Worm (Caenorhabditis elegans) whole organism, L4 larva: ENCODE measurements around the gene agmo-1.

Experiments used
- F26F4.8 ChIP-seq: fragments of 200-800 bp; sonication (Bioruptor generic); conservative IDR thresholded peaks from 2 replicates; pipeline ENCODE4 v1.3.6; 2022; ENCODE audit warnings: missing genetic modification characterization, missing compliant biosample characterization
- F37D6.2 ChIP-seq: sonication (generic microtip); optimal IDR thresholded peaks from 2 replicates; lab custom pipeline; 2016; ENCODE audit warnings: mild to moderate bottlenecking, missing genetic modification characterization, missing compliant biosample characterization
- F49E8.2 ChIP-seq: sonication (generic microtip); optimal IDR thresholded peaks from 2 replicates; lab custom pipeline; 2016; ENCODE audit warnings: missing compliant biosample characterization, mild to moderate bottlenecking, missing genetic modification characterization, borderline replicate concordance
- R02D3.7 ChIP-seq: fragments of 150-350 bp; sonication (generic microtip); optimal IDR thresholded peaks from 3 replicates; lab custom pipeline; 2014; ENCODE audit warnings: missing biosample characterization, missing genetic modification characterization
- T26A8.4 ChIP-seq: fragments of 200-800 bp; sonication (Bioruptor generic); IDR thresholded peaks from 2 replicates; pipeline ENCODE4 v1.3.6; 2022; ENCODE audit warnings: missing genetic modification characterization, missing compliant biosample characterization
- Y5F2A.4 ChIP-seq: fragments of 200-800 bp; sonication (Bioruptor generic); optimal IDR thresholded peaks from 2 replicates; lab custom pipeline; 2018; ENCODE audit warnings: mild to moderate bottlenecking, missing genetic modification characterization, missing compliant biosample characterization
- aha-1 ChIP-seq: fragments of 150-350 bp; peaks from one replicate; lab custom pipeline; 2014; ENCODE audit warnings: missing biosample characterization, missing genetic modification characterization
- ama-1 ChIP-seq: fragments of 150-350 bp; optimal IDR thresholded peaks from 2 replicates; lab custom pipeline; 2014; ENCODE audit warnings: inconsistent platforms, mixed read lengths
- arid-1 ChIP-seq: fragments of 200-800 bp; sonication (Bioruptor generic); conservative IDR thresholded peaks from 2 replicates; pipeline ENCODE4 v1.3.6; 2022; ENCODE audit warnings: missing genetic modification reagents, missing genetic modification characterization, missing compliant biosample characterization
- attf-4 ChIP-seq: sonication (generic microtip); optimal IDR thresholded peaks from 3 replicates; lab custom pipeline; 2017; ENCODE audit warnings: missing biosample characterization, missing genetic modification characterization
- ceh-28 ChIP-seq: fragments of 150-350 bp; optimal IDR thresholded peaks from 2 replicates; lab custom pipeline; 2014; ENCODE audit warnings: missing biosample characterization, missing genetic modification reagents, missing genetic modification characterization
- ceh-82 ChIP-seq: sonication (generic microtip); optimal IDR thresholded peaks from 2 replicates; lab custom pipeline; 2017; ENCODE audit warnings: missing biosample characterization, missing genetic modification characterization
- cey-2 ChIP-seq: sonication (generic microtip); optimal IDR thresholded peaks from 3 replicates; lab custom pipeline; 2017; ENCODE audit warnings: missing genetic modification characterization, mild to moderate bottlenecking, missing compliant biosample characterization, antibody characterized with exemption, borderline replicate concordance; ENCODE audit not compliant: insufficient read depth
- daf-12 ChIP-seq: fragments of 150-350 bp; optimal IDR thresholded peaks from 2 replicates; lab custom pipeline; 2014; ENCODE audit warnings: missing biosample characterization, missing genetic modification reagents, missing genetic modification characterization
- daf-16 ChIP-seq, 3 experiments: sonication (generic microtip); optimal IDR thresholded peaks; 2 replicates each; lab custom pipeline; 2016 to 2017; ENCODE audit warnings: missing genetic modification characterization in 3 of 3, missing genetic modification reagents in 3 of 3, mild to moderate bottlenecking in 2 of 3, missing compliant biosample characterization in 2 of 3, missing biosample characterization in 1 of 3, moderate library complexity in 1 of 3
- dmd-6 ChIP-seq: fragments of 200-800 bp; sonication (Bioruptor generic); IDR thresholded peaks from 2 replicates; pipeline ENCODE4 v1.3.6; 2022; ENCODE audit warnings: missing genetic modification reagents, missing genetic modification characterization, missing compliant biosample characterization
- dmd-8 ChIP-seq: fragments of 200-800 bp; sonication (Bioruptor generic); IDR thresholded peaks from 2 replicates; pipeline ENCODE4 v1.3.6; 2022; ENCODE audit warnings: missing genetic modification characterization, missing compliant biosample characterization
- dmd-9 ChIP-seq: fragments of 200-800 bp; sonication (Bioruptor generic); IDR thresholded peaks from 2 replicates; pipeline ENCODE4 v1.3.6; 2022; ENCODE audit warnings: missing genetic modification reagents, missing genetic modification characterization, missing compliant biosample characterization
- fos-1 ChIP-seq: fragments of 150-350 bp; optimal IDR thresholded peaks from 2 replicates; lab custom pipeline; 2014; ENCODE audit warnings: missing biosample characterization, missing genetic modification characterization
- hlh-11 ChIP-seq: fragments of 200-800 bp; sonication (Bioruptor generic); optimal IDR thresholded peaks from 2 replicates; lab custom pipeline; 2018; ENCODE audit warnings: mild to moderate bottlenecking, missing genetic modification characterization, missing compliant biosample characterization
- hmg-1.1 ChIP-seq: fragments of 200-800 bp; sonication (Bioruptor generic); IDR thresholded peaks from 2 replicates; pipeline ENCODE4 v1.3.6; 2022; ENCODE audit warnings: missing genetic modification reagents, missing genetic modification characterization, missing compliant biosample characterization
- lim-7 ChIP-seq: fragments of 200-800 bp; sonication (Bioruptor generic); IDR thresholded peaks from 2 replicates; pipeline ENCODE4 v1.3.6; 2022; ENCODE audit warnings: missing genetic modification characterization, missing compliant biosample characterization
- lin-38 ChIP-seq: fragments of 200-800 bp; sonication (Bioruptor generic); IDR thresholded peaks from 2 replicates; pipeline ENCODE4 v1.3.6; 2022; ENCODE audit warnings: missing genetic modification reagents, missing genetic modification characterization, missing compliant biosample characterization
- lin-39 ChIP-seq: fragments of 150-350 bp; optimal IDR thresholded peaks from 2 replicates; lab custom pipeline; 2014; ENCODE audit warnings: missing biosample characterization, missing genetic modification reagents, missing genetic modification characterization
- lsy-2 ChIP-seq, 2 experiments: fragments of 150-350 bp in 1 of 2; sonication (generic microtip) in 1 of 2; optimal IDR thresholded peaks; 2 replicates each; lab custom pipeline; 2014 to 2017; ENCODE audit warnings: missing biosample characterization in 2 of 2, missing genetic modification characterization in 2 of 2
- mdl-1 ChIP-seq, 2 experiments: fragments of 150-350 bp in 1 of 2; sonication (generic microtip) in 1 of 2; optimal IDR thresholded peaks; 2 replicates each; lab custom pipeline; 2014 to 2017; ENCODE audit warnings: missing biosample characterization in 2 of 2, missing genetic modification characterization in 2 of 2
- mdt-29 ChIP-seq: fragments of 200-800 bp; sonication (Bioruptor generic); IDR thresholded peaks from 2 replicates; pipeline ENCODE4 v1.3.6; 2022; ENCODE audit warnings: missing genetic modification reagents, missing genetic modification characterization, missing compliant biosample characterization
- mes-2 ChIP-seq: sonication (generic microtip); optimal IDR thresholded peaks from 2 replicates; lab custom pipeline; 2016; ENCODE audit warnings: missing genotype, mild to moderate bottlenecking, missing genetic modification characterization, missing compliant biosample characterization; ENCODE audit not compliant: poor library complexity, severe bottlenecking
- mxl-3 ChIP-seq: fragments of 200-800 bp; sonication (Bioruptor generic); optimal IDR thresholded peaks from 2 replicates; lab custom pipeline; 2018; ENCODE audit warnings: mild to moderate bottlenecking, missing genetic modification characterization, missing compliant biosample characterization
- nhr-102 ChIP-seq: sonication (generic microtip); optimal IDR thresholded peaks from 2 replicates; lab custom pipeline; 2016; ENCODE audit warnings: mild to moderate bottlenecking, missing genetic modification characterization, moderate library complexity, missing compliant biosample characterization
- nhr-111 ChIP-seq: fragments of 200-800 bp; sonication (Bioruptor generic); optimal IDR thresholded peaks from 2 replicates; lab custom pipeline; 2018; ENCODE audit warnings: mild to moderate bottlenecking, missing genetic modification characterization, missing compliant biosample characterization
- nhr-41 ChIP-seq: fragments of 200-800 bp; sonication (Bioruptor generic); IDR thresholded peaks from 2 replicates; pipeline ENCODE4 v1.3.6; 2022; ENCODE audit warnings: missing genetic modification reagents, missing genetic modification characterization, missing compliant biosample characterization
- nhr-48 ChIP-seq: sonication (generic microtip); optimal IDR thresholded peaks from 2 replicates; lab custom pipeline; 2016; ENCODE audit warnings: mild to moderate bottlenecking, missing genetic modification characterization, missing compliant biosample characterization
- nhr-6 ChIP-seq: fragments of 150-350 bp; optimal IDR thresholded peaks from 2 replicates; lab custom pipeline; 2014; ENCODE audit warnings: missing biosample characterization, missing genetic modification characterization
- nhr-77 ChIP-seq: fragments of 150-350 bp; optimal IDR thresholded peaks from 2 replicates; lab custom pipeline; 2014; ENCODE audit warnings: missing biosample characterization, missing genetic modification characterization
- pqm-1 ChIP-seq: sonication (generic microtip); optimal IDR thresholded peaks from 2 replicates; lab custom pipeline; 2017; ENCODE audit warnings: missing biosample characterization, missing genetic modification characterization
- saeg-2 ChIP-seq: fragments of 200-800 bp; sonication (Bioruptor generic); IDR thresholded peaks from 2 replicates; pipeline ENCODE4 v1.3.6; 2022; ENCODE audit warnings: missing genetic modification reagents, missing genetic modification characterization, missing compliant biosample characterization
- sdz-12 ChIP-seq: fragments of 200-800 bp; sonication (Bioruptor generic); optimal IDR thresholded peaks from 2 replicates; lab custom pipeline; 2018; ENCODE audit warnings: mild to moderate bottlenecking, missing genetic modification characterization, missing compliant biosample characterization
- snpc-4 ChIP-seq: fragments of 150-350 bp; optimal IDR thresholded peaks from 2 replicates; lab custom pipeline; 2014; ENCODE audit warnings: missing biosample characterization, missing genetic modification characterization
- unc-130 ChIP-seq: sonication (generic microtip); optimal IDR thresholded peaks from 2 replicates; lab custom pipeline; 2016; ENCODE audit warnings: missing genetic modification reagents, missing genetic modification characterization, missing compliant biosample characterization
- zfp-3 ChIP-seq: fragments of 200-800 bp; sonication (Bioruptor generic); conservative IDR thresholded peaks from 2 replicates; pipeline ENCODE4 v1.3.6; 2022; ENCODE audit warnings: missing genetic modification reagents, missing genetic modification characterization, missing compliant biosample characterization
- zip-2 ChIP-seq: fragments of 150-350 bp; optimal IDR thresholded peaks from 2 replicates; lab custom pipeline; 2014; ENCODE audit warnings: missing biosample characterization, missing genetic modification characterization
- ztf-11 ChIP-seq: fragments of 150-350 bp; optimal IDR thresholded peaks from 2 replicates; lab custom pipeline; 2014; ENCODE audit warnings: missing biosample characterization, missing genetic modification characterization

agmo-1 gene

DNA sequence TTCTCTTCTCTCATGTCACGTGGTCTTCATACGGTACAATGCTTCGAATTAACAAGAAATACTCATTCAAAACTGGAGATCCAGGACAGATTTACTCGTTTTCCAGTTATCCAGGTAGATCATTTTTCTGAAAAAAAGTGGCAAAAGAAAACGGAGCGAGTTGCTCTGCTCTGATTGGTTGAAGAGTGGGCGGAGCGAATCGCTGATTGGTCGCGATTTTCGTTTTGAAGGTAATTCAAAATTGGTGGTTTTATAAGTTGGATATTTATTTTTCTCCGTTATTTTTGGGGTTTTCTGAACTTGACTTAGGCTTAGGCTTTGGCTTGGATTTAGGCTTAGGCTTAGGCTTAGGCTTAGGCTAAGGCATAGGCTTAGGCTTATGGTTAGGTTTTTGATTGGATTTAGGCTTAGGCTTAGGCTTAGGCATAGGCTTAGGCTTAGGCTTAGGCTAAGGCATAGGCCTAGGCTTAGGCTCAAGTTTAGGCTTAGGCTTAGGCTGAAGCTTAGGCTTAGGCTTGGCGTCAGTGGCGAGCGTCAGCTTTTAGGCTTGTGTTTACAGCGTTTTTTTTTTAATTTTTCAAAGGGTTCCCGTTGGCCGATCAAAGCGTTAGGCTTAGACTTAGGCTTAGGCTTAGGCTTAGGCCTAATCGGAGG is 24.4 kb upstream of the agmo-1 start:
- TF ChIP-seq snpc-4 (tag; lab: Kevin White, UChicago), result no peak
- no peak for TF ChIP-seq aha-1 (tag; lab: Kevin White, UChicago)
- peak; percentile 63; the same call in 1 of the 2 replicates for TF ChIP-seq dmd-8
- TF ChIP-seq dmd-9 (GFP tag; lab: Robert Waterston, UW), result no peak

DNA sequence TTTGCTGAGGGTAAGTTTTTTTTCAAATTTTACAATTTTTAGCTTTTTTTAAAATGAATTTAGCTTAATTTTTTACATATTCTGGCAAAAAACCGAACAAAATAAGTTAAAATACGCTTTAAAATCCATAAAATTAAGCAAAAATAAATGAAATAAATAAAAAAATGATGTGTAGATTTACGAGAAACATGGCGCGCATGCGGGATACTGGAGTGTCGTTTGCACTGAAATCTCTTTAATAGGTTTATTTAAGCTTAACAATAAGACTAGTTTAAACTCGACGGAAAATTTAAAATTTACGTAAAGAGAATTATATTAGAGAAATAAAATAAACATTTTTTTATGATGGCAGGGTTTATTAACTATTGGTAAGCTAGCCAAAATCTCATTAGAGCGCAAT is 23.0 kb upstream of the agmo-1 start:
- no peak for TF ChIP-seq ztf-11 (tag; lab: Kevin White, UChicago)
- TF ChIP-seq Y5F2A.4, result no peak
- TF ChIP-seq R02D3.7, result peak; percentile 28
- no peak for TF ChIP-seq hmg-1.1 (GFP tag; lab: Robert Waterston, UW)
- no peak for TF ChIP-seq nhr-102 (tag; lab: Kevin White, UChicago)
- peak in 1 of 2 experiments; percentile 29 for TF ChIP-seq lsy-2 (tag; optimal IDR thresholded peaks at IDR 0.05; lab: Kevin White, UChicago)

ce11 chrIII:12819909-12820308 is 21.5 kb upstream of the agmo-1 start, which contains the start of the genes Y37D8A.2 and Y37D8A.25:
Gene Y37D8A.2, plus strand, starts transcription at chrIII:12820193.
Gene Y37D8A.25, minus strand, starts transcription at chrIII:12820253.
- TF ChIP-seq mxl-3 (GFP tag; lab: Kevin White, UChicago) (no peak), nhr-111 (GFP tag; lab: Kevin White, UChicago) (no peak), hlh-11 (tag; lab: Kevin White, UChicago) (no peak), fos-1 (no peak), attf-4 (tag; lab: Kevin White, UChicago) (no peak), nhr-6 (tag; lab: Kevin White, UChicago) (no peak), nhr-41 (no peak), F49E8.2 (tag; lab: Kevin White, UChicago) (no peak), unc-130 (GFP tag; lab: Kevin White, UChicago) (no peak), aha-1 (tag; lab: Kevin White, UChicago) (no peak), pqm-1 (tag; lab: Kevin White, UChicago) (no peak), ama-1 (no peak)

DNA sequence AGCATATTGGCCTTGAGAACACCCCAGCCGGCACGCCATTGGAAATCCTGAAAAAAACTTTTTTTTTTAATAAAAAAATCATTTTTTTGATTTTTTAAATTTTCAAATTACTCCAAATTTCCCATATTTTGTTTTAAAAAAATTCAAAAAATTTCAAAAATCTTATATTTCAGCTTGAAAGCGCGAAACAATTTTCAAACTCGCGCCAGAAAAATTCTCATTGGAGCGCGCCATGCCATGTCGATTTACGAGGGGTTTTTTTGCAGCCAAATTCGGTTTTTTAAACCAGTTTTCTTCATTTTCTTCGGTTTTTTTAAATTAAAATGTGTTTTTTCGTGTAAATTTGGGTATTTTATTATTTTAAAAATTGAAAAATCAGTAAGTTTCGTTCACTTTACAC is 20.8 kb upstream of the agmo-1 start:
- peak; percentile 38 for TF ChIP-seq lin-38 (GFP tag; lab: Robert Waterston, UW)
- no peak for TF ChIP-seq ceh-28
- no peak for TF ChIP-seq F26F4.8 (GFP tag; lab: Robert Waterston, UW)

DNA sequence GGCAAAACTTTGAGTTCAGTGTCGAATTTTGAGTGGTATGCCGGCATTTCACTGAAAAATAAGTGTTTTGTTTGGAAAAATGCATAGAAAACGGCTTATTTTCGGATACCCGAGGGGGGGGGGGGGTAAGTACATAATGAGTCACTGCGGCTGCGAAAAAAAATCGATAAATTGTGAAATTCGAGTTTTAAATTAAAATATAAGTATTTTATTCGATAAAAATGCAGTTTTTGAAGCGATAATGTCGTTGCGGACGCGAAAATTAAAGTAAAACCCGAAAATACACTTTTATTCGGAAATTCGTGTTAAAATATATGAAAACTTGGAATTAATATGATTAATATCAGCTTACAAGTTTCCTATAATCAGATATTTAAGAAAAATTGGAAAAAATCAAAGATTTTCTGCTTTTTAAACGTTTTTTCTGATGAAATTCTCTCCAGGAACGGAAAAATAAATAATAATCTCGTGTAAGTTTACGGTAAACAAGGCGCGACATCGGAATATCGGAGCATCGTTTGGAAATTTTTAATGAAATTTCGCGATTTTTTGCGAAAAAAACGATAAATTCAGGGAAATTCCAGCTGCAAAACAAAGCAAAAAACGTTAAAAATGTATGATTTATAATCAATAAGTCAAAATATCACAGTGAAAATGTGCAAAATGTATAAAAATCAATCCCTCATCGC is 19.8 kb upstream of the agmo-1 start, which contains the start of gene arx-5:
Gene arx-5 (minus strand): TSS at position 51 of the 689 bp plus-strand sequence.
- TF ChIP-seq ama-1 (no peak), mxl-3 (GFP tag; lab: Kevin White, UChicago) (no peak), lin-39 (tag; lab: Kevin White, UChicago) (no peak), zip-2 (tag; lab: Kevin White, UChicago) (no peak), daf-16 (GFP tag; optimal IDR thresholded peaks at IDR 0.05; lab: Kevin White, UChicago) (no peak), daf-16 (tag; optimal IDR thresholded peaks at IDR 0.05; lab: Kevin White, UChicago) (peak; percentile 37), nhr-48 (tag; lab: Kevin White, UChicago) (no peak), arid-1 (GFP tag; lab: Robert Waterston, UW) (no peak), daf-12 (tag; lab: Kevin White, UChicago) (no peak), ceh-82 (tag; lab: Kevin White, UChicago) (no peak), cey-2 (tag; lab: Kevin White, UChicago) (no peak), nhr-77 (tag; lab: Kevin White, UChicago) (no peak), sdz-12 (no peak), lsy-2 (tag; optimal IDR thresholded peaks at IDR 0.05; lab: Kevin White, UChicago) (peak in 1 of 2 experiments; percentile 31), dmd-6 (no peak), mdl-1 (tag; optimal IDR thresholded peaks at IDR 0.05; lab: Kevin White, UChicago) (no peak), F37D6.2 (tag; lab: Kevin White, UChicago) (no peak), T26A8.4 (no peak), mes-2 (peak; percentile 2), mdt-29 (GFP tag; lab: Robert Waterston, UW) (no peak), lim-7 (GFP tag; lab: Robert Waterston, UW) (no peak), zfp-3 (no peak), saeg-2 (GFP tag; lab: Robert Waterston, UW) (no peak)
